Worm (Caenorhabditis elegans) whole organism, L4 larva: ENCODE measurements around the gene R08C7.8.

ENCODE experiments used
- R02D3.7 ChIP-seq: fragments of 150-350 bp; sonication (generic microtip); optimal IDR thresholded peaks from 3 replicates; lab custom pipeline; 2014; ENCODE audit warnings: missing biosample characterization, missing genetic modification characterization
- Y48G9A.11 ChIP-seq: fragments of 200-800 bp; sonication (Bioruptor generic); IDR thresholded peaks from 2 replicates; pipeline ENCODE4 v1.3.6; 2022; ENCODE audit warnings: missing genetic modification reagents, missing genetic modification characterization, missing compliant biosample characterization
- ceh-62 ChIP-seq: sonication (generic microtip); optimal IDR thresholded peaks from 2 replicates; lab custom pipeline; 2017; ENCODE audit warnings: missing biosample characterization, missing genetic modification characterization
- mxl-2 ChIP-seq: fragments of 200-800 bp; sonication (Bioruptor generic); conservative IDR thresholded peaks from 2 replicates; pipeline ENCODE4 v1.3.6; 2022; ENCODE audit warnings: missing genetic modification reagents, missing genetic modification characterization, missing compliant biosample characterization
- tag-97 ChIP-seq: fragments of 200-800 bp; sonication (Bioruptor generic); IDR thresholded peaks from 2 replicates; pipeline ENCODE4 v1.3.6; 2022; ENCODE audit warnings: missing genetic modification characterization, missing compliant biosample characterization

DNA sequence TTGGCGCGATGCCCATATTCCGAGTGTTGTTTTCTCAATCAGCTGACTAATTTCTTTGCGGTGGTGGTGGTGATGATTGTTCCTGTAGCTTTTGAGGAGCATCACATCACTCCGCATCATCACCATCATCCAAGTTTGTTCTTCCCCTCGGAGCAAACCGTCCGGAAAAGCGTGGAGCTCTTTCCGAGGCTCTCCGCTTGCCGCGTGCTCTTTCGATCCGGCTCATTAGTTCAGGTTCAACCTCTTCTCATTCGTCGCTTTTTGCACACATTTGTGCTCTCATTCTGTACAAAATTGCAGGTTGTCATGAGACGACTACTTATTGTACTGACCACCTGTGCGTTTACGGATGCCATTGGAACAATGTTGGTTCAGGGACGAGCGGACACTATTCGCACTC lies 30.8 kb upstream of the R08C7.8 start, which contains the start of gene M01H9.5:
- TF ChIP-seq tag-97 (GFP tag; lab: Robert Waterston, UW) (no peak), ceh-62 (tag; lab: Kevin White, UChicago) (no peak), Y48G9A.11 (no peak), mxl-2 (no peak), R02D3.7 (tag; lab: Kevin White, UChicago) (no peak)
